Worm (Caenorhabditis elegans) whole organism, late embryonic: ENCODE measurements around the gene Y34B4A.2.

Source experiments
- K02D7.2 ChIP-seq: sonication (generic microtip); optimal IDR thresholded peaks from 2 replicates; lab custom pipeline; 2017; ENCODE audit warnings: mild to moderate bottlenecking, missing genetic modification characterization, missing compliant biosample characterization
- T23F11.4 ChIP-seq: fragments of 200-800 bp; sonication (Bioruptor generic); optimal IDR thresholded peaks from 2 replicates; lab custom pipeline; 2018; ENCODE audit warnings: mild to moderate bottlenecking, missing genetic modification characterization, missing compliant biosample characterization
- Y22D7AL.16 ChIP-seq: sonication (generic microtip); optimal IDR thresholded peaks from 2 replicates; lab custom pipeline; 2016; ENCODE audit warnings: missing genetic modification characterization, missing compliant biosample characterization
- ahr-1 ChIP-seq: sonication (generic microtip); optimal IDR thresholded peaks from 2 replicates; lab custom pipeline; 2016; ENCODE audit warnings: missing genetic modification characterization, missing compliant biosample characterization
- ama-1 ChIP-seq: fragments of 150-350 bp; optimal IDR thresholded peaks from 2 replicates; lab custom pipeline; 2014
- ceh-18 ChIP-seq: sonication (generic microtip); optimal IDR thresholded peaks from 2 replicates; lab custom pipeline; 2016; ENCODE audit warnings: missing genetic modification characterization, missing compliant biosample characterization
- ceh-19 ChIP-seq: fragments of 200-800 bp; sonication (Bioruptor generic); optimal IDR thresholded peaks from 2 replicates; lab custom pipeline; 2018; ENCODE audit warnings: mild to moderate bottlenecking, missing genetic modification characterization, missing compliant biosample characterization
- ceh-45 ChIP-seq: fragments of 200-800 bp; sonication (Bioruptor generic); IDR thresholded peaks from 2 replicates; pipeline ENCODE4 v1.3.6; 2022; ENCODE audit warnings: missing genetic modification reagents, missing genetic modification characterization, missing compliant biosample characterization
- ceh-6 ChIP-seq: fragments of 200-800 bp; sonication (Bioruptor generic); optimal IDR thresholded peaks from 2 replicates; lab custom pipeline; 2018; ENCODE audit warnings: mild to moderate bottlenecking, missing genetic modification characterization, missing compliant biosample characterization
- ceh-9 ChIP-seq: sonication (generic microtip); optimal IDR thresholded peaks from 2 replicates; lab custom pipeline; 2016; ENCODE audit warnings: mild to moderate bottlenecking, missing genetic modification characterization, inconsistent platforms, missing compliant biosample characterization
- che-1 ChIP-seq: sonication (generic microtip); optimal IDR thresholded peaks from 2 replicates; lab custom pipeline; 2016; ENCODE audit warnings: mild to moderate bottlenecking, missing genetic modification characterization, missing compliant biosample characterization
- dve-1 ChIP-seq: sonication (generic microtip); optimal IDR thresholded peaks from 2 replicates; lab custom pipeline; 2017; ENCODE audit warnings: antibody characterized with exemption, mild to moderate bottlenecking, missing genetic modification characterization, missing compliant biosample characterization
- elt-2 ChIP-seq: sonication (generic microtip); optimal IDR thresholded peaks from 2 replicates; lab custom pipeline; 2016; ENCODE audit warnings: missing genetic modification reagents, missing genetic modification characterization, missing compliant biosample characterization
- elt-4 ChIP-seq: sonication (generic microtip); optimal IDR thresholded peaks from 2 replicates; lab custom pipeline; 2016; ENCODE audit warnings: missing genetic modification characterization, missing compliant biosample characterization
- eyg-1 ChIP-seq: sonication (generic microtip); optimal IDR thresholded peaks from 2 replicates; lab custom pipeline; 2016; ENCODE audit warnings: missing genotype, missing genetic modification characterization, missing compliant biosample characterization
- fax-1 ChIP-seq: sonication (generic microtip); optimal IDR thresholded peaks from 2 replicates; lab custom pipeline; 2016; ENCODE audit warnings: missing genotype, missing genetic modification characterization, missing compliant biosample characterization
- fkh-6 ChIP-seq: sonication (generic microtip); optimal IDR thresholded peaks from 2 replicates; lab custom pipeline; 2016; ENCODE audit warnings: missing genetic modification characterization, missing compliant biosample characterization
- gmeb-2 ChIP-seq: sonication (generic microtip); optimal IDR thresholded peaks from 2 replicates; lab custom pipeline; 2016; ENCODE audit warnings: missing genetic modification characterization, inconsistent platforms, missing compliant biosample characterization
- hlh-13 ChIP-seq: fragments of 200-800 bp; sonication (Bioruptor generic); optimal IDR thresholded peaks from 2 replicates; lab custom pipeline; 2018; ENCODE audit warnings: mild to moderate bottlenecking, missing genetic modification characterization, missing compliant biosample characterization
- hlh-15 ChIP-seq: sonication (generic microtip); optimal IDR thresholded peaks from 2 replicates; lab custom pipeline; 2016; ENCODE audit warnings: missing genetic modification characterization, missing compliant biosample characterization
- hlh-30 ChIP-seq: sonication (generic microtip); optimal IDR thresholded peaks from 2 replicates; lab custom pipeline; 2017; ENCODE audit warnings: antibody characterized with exemption, missing genetic modification characterization, missing compliant biosample characterization; ENCODE audit not compliant: insufficient read depth
- lin-11 ChIP-seq: fragments of 200-800 bp; sonication (Bioruptor generic); optimal IDR thresholded peaks from 2 replicates; lab custom pipeline; 2018; ENCODE audit warnings: mild to moderate bottlenecking, missing genetic modification characterization, missing compliant biosample characterization
- madf-2 ChIP-seq: sonication (generic microtip); optimal IDR thresholded peaks from 2 replicates; lab custom pipeline; 2017; ENCODE audit warnings: missing genetic modification characterization, missing compliant biosample characterization
- mec-3 ChIP-seq: sonication (generic microtip); optimal IDR thresholded peaks from 2 replicates; lab custom pipeline; 2016; ENCODE audit warnings: borderline replicate concordance, missing genetic modification characterization, missing compliant biosample characterization
- nhr-11 ChIP-seq: fragments of 150-350 bp; optimal IDR thresholded peaks from 2 replicates; lab custom pipeline; 2014; ENCODE audit warnings: missing biosample characterization, missing genetic modification characterization
- odd-2 ChIP-seq: sonication (generic microtip); optimal IDR thresholded peaks from 2 replicates; lab custom pipeline; 2017; ENCODE audit warnings: antibody characterized with exemption, mild to moderate bottlenecking, missing genetic modification characterization, missing compliant biosample characterization
- pag-3 ChIP-seq: sonication (generic microtip); optimal IDR thresholded peaks from 2 replicates; lab custom pipeline; 2016; ENCODE audit warnings: missing compliant biosample characterization, missing genetic modification characterization, borderline replicate concordance
- pax-1 ChIP-seq: fragments of 150-350 bp; optimal IDR thresholded peaks from 2 replicates; lab custom pipeline; 2014; ENCODE audit warnings: missing biosample characterization, missing genetic modification characterization
- pha-4 ChIP-seq: fragments of 150-350 bp; optimal IDR thresholded peaks from 2 replicates; lab custom pipeline; 2018; ENCODE audit warnings: missing biosample characterization, missing genetic modification reagents, missing genetic modification characterization
- ref-2 ChIP-seq: sonication (generic microtip); optimal IDR thresholded peaks from 2 replicates; lab custom pipeline; 2016; ENCODE audit warnings: missing genetic modification characterization, missing compliant biosample characterization
- rnt-1 ChIP-seq: sonication (generic microtip); optimal IDR thresholded peaks from 2 replicates; lab custom pipeline; 2016; ENCODE audit warnings: missing genetic modification characterization, missing compliant biosample characterization
- sox-2 ChIP-seq: fragments of 200-800 bp; sonication (Bioruptor generic); IDR thresholded peaks from 2 replicates; pipeline ENCODE4 v1.3.6; 2022; ENCODE audit warnings: missing genetic modification reagents, missing genetic modification characterization, missing compliant biosample characterization
- sox-4 ChIP-seq: sonication (generic microtip); optimal IDR thresholded peaks from 2 replicates; lab custom pipeline; 2017; ENCODE audit warnings: mild to moderate bottlenecking, missing genetic modification characterization, inconsistent platforms, missing compliant biosample characterization
- syd-9 ChIP-seq: sonication (generic microtip); optimal IDR thresholded peaks from 2 replicates; lab custom pipeline; 2016; ENCODE audit warnings: mild to moderate bottlenecking, missing genetic modification characterization, moderate library complexity, missing compliant biosample characterization
- tbx-7 ChIP-seq: sonication (generic microtip); optimal IDR thresholded peaks from 2 replicates; lab custom pipeline; 2016; ENCODE audit warnings: missing genotype, missing genetic modification characterization, missing compliant biosample characterization
- ttx-3 ChIP-seq: sonication (generic microtip); optimal IDR thresholded peaks from 2 replicates; lab custom pipeline; 2016; ENCODE audit warnings: missing genetic modification reagents, missing genetic modification characterization, missing compliant biosample characterization
- unc-3 ChIP-seq, 2 experiments: fragments of 200-800 bp in 1 of 2; sonication (Bioruptor generic) in 1 of 2; sonication (generic microtip) in 1 of 2; conservative IDR thresholded peaks in 1 of 2; optimal IDR thresholded peaks in 1 of 2; 2 replicates each; pipeline versions ENCODE4 v1.3.6 to Lab custom; 2016 to 2022; ENCODE audit warnings: missing compliant biosample characterization in 2 of 2, missing genetic modification characterization in 2 of 2, missing genetic modification reagents in 1 of 2
- unc-42 ChIP-seq: sonication (generic microtip); optimal IDR thresholded peaks from 2 replicates; lab custom pipeline; 2016; ENCODE audit warnings: missing genotype, missing genetic modification characterization, missing compliant biosample characterization
- zip-5 ChIP-seq: sonication (generic microtip); optimal IDR thresholded peaks from 2 replicates; lab custom pipeline; 2016; ENCODE audit warnings: missing genetic modification characterization, missing compliant biosample characterization

The Y34B4A.2 gene

DNA sequence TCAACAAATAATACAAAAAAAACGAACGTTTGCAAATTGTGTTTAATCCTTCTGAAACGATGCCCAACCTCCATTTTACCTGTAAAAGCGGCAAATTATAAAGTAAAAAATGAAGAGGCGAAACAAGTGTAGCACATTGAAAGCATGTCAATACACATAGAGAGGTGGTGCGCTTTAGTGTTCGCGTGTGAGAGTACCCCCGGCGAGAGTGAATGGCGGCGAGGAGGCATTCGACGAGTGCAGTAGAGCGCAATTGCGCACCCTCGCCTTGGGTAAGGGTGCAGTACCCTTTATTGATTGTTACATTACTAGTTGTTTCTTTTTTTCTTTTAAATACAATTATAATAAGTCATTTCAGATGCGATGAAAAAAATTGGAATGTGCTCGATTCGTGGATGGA, 4.1 kb upstream of the Y34B4A.2 start, which contains the start of gene hst-6 (continued):
- TF ChIP-seq lin-11 (tag; lab: Kevin White, UChicago) (no peak), sox-2 (GFP tag; lab: Robert Waterston, UW) (peak; percentile 27; the same call in 1 of the 2 replicates), elt-4 (tag; lab: Kevin White, UChicago) (no peak), ref-2 (tag; lab: Kevin White, UChicago) (peak; percentile 72), eyg-1 (peak; percentile 52), gmeb-2 (no peak), dve-1 (tag; lab: Kevin White, UChicago) (no peak), sox-4 (tag; lab: Kevin White, UChicago) (no peak), ahr-1 (tag; lab: Kevin White, UChicago) (no peak), unc-3 (GFP tag; conservative IDR thresholded peaks at IDR 0.05; lab: Robert Waterston, UW) (no peak), unc-3 (tag; optimal IDR thresholded peaks at IDR 0.05; lab: Kevin White, UChicago) (no peak), pha-4 (no peak), T23F11.4 (GFP tag; lab: Kevin White, UChicago) (no peak), rnt-1 (tag; lab: Kevin White, UChicago) (no peak), ceh-9 (no peak), pag-3 (tag; lab: Kevin White, UChicago) (no peak), ttx-3 (tag; lab: Kevin White, UChicago) (no peak), ceh-6 (no peak), ceh-19 (GFP tag; lab: Kevin White, UChicago) (peak; percentile 62), elt-2 (peak; percentile 10), mec-3 (tag; lab: Kevin White, UChicago) (no peak), hlh-13 (GFP tag; lab: Kevin White, UChicago) (no peak), hlh-30 (tag; lab: Kevin White, UChicago) (peak; percentile 36)

DNA sequence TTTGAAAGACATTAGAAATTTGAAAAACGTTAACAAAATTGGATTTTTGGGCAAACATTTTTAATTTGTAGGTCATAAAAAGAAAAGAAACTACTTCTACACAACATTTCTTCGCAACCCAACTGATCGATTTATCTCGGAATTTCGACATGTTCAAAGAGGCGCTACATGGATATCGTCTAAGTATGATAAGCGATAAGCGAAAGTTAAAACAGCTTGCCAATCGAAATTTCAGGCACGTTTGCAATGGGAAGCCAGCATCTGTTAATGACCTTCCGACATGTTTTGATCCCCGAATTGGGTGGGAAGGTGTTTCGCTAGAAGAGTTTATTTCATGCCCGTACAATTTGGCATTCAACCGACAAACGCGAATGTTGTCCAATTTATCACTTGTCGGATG, 2.5 kb upstream of the Y34B4A.2 start:
- TF ChIP-seq fkh-6 (tag; lab: Kevin White, UChicago) (no peak), ceh-18 (tag; lab: Kevin White, UChicago) (no peak), Y22D7AL.16 (tag; lab: Kevin White, UChicago) (no peak), che-1 (tag; lab: Kevin White, UChicago) (no peak), zip-5 (tag; lab: Kevin White, UChicago) (no peak), syd-9 (tag; lab: Kevin White, UChicago) (no peak), hlh-15 (no peak), madf-2 (tag; lab: Kevin White, UChicago) (no peak), ceh-45 (no peak), odd-2 (tag; lab: Kevin White, UChicago) (no peak), ahr-1 (tag; lab: Kevin White, UChicago) (no peak), unc-42 (tag; lab: Kevin White, UChicago) (no peak), ama-1 (lab: Kevin White, UChicago) (no peak), nhr-11 (tag; lab: Kevin White, UChicago) (no peak), pax-1 (no peak), eyg-1 (no peak), fax-1 (tag; lab: Kevin White, UChicago) (no peak), tbx-7 (tag; lab: Kevin White, UChicago) (no peak)
- TF ChIP-seq, all 69 proteins: peak for 0

DNA sequence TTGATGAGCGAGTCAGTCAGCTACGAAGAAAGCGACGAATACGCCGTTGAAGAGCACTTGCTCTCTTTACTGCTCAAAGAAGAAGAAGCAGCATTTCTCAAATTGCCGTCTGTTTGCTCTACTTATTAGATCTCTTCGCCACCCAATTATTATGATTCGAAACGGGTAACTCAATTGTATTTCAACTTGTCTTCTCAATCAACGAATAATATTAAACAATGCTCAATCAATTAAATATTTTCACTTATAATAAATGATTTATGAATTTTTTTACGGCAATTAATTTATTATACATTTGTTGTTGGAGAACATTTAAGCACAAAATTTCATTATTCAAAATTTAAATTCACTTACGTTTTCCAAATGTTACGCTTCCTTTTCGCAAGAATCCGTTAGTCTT, 1.0 kb upstream of the Y34B4A.2 start:
- TF ChIP-seq Y22D7AL.16 (tag; lab: Kevin White, UChicago) (no peak), K02D7.2 (tag; lab: Kevin White, UChicago) (no peak), unc-42 (tag; lab: Kevin White, UChicago) (peak; percentile 47)
